Worm (Caenorhabditis elegans) whole organism, early embryonic: ENCODE data around the gene W03B1.9.

Experiments used
- B0310.2 ChIP-seq: sonication (generic microtip); optimal IDR thresholded peaks from 2 replicates; lab custom pipeline; 2016; ENCODE audit warnings: mild to moderate bottlenecking, missing genetic modification characterization, missing compliant biosample characterization
- aly-1 ChIP-seq: sonication (generic microtip); optimal IDR thresholded peaks from 2 replicates; lab custom pipeline; 2016; ENCODE audit warnings: missing genetic modification characterization, missing compliant biosample characterization
- ama-1 ChIP-seq: fragments of 150-350 bp; optimal IDR thresholded peaks from 2 replicates; lab custom pipeline; 2014
- ceh-13 ChIP-seq: fragments of 200-800 bp; sonication (Bioruptor generic); optimal IDR thresholded peaks from 2 replicates; lab custom pipeline; 2018; ENCODE audit warnings: mild to moderate bottlenecking, missing genetic modification characterization, missing compliant biosample characterization
- flt-1 ChIP-seq: fragments of 200-800 bp; sonication (Bioruptor generic); IDR thresholded peaks from 2 replicates; pipeline ENCODE4 v1.3.6; 2022; ENCODE audit warnings: missing genetic modification characterization, missing compliant biosample characterization
- hmbx-1 ChIP-seq: sonication (generic microtip); optimal IDR thresholded peaks from 2 replicates; lab custom pipeline; 2016; ENCODE audit warnings: mild to moderate bottlenecking, missing genetic modification characterization, missing compliant biosample characterization
- scrt-1 ChIP-seq: fragments of 200-800 bp; sonication (Bioruptor generic); IDR thresholded peaks from 2 replicates; pipeline ENCODE4 v1.3.6; 2022; ENCODE audit warnings: missing genetic modification characterization, missing compliant biosample characterization
- sea-1 ChIP-seq: fragments of 200-800 bp; sonication (Bioruptor generic); conservative IDR thresholded peaks from 2 replicates; pipeline ENCODE4 v1.3.6; 2022; ENCODE audit warnings: missing genetic modification characterization, missing compliant biosample characterization
- tbx-11 ChIP-seq: fragments of 200-800 bp; sonication (Bioruptor generic); IDR thresholded peaks from 2 replicates; pipeline ENCODE4 v1.3.6; 2022; ENCODE audit warnings: missing genetic modification characterization, missing compliant biosample characterization
- tbx-37 ChIP-seq: fragments of 200-800 bp; sonication (Bioruptor generic); conservative IDR thresholded peaks from 2 replicates; pipeline ENCODE4 v1.3.6; 2022; ENCODE audit warnings: missing genetic modification reagents, missing genetic modification characterization, missing compliant biosample characterization
- tra-4 ChIP-seq: sonication (generic microtip); optimal IDR thresholded peaks from 2 replicates; lab custom pipeline; 2017; ENCODE audit warnings: missing genetic modification characterization, missing compliant biosample characterization

- no peak for TF ChIP-seq ceh-13 (GFP tag; lab: Kevin White, UChicago)
- no peak for TF ChIP-seq tra-4 (tag; lab: Kevin White, UChicago)
- no peak for TF ChIP-seq scrt-1 (GFP tag; lab: Robert Waterston, UW)
- TF ChIP-seq tbx-37, result no peak
- no peak for TF ChIP-seq sea-1 (GFP tag; lab: Robert Waterston, UW)
- TF ChIP-seq B0310.2 (tag; lab: Kevin White, UChicago), result no peak
- TF ChIP-seq flt-1 (GFP tag; lab: Robert Waterston, UW), result no peak
- no peak for TF ChIP-seq tbx-11
- no peak for TF ChIP-seq ama-1 (lab: Kevin White, UChicago)
- no peak for TF ChIP-seq hmbx-1 (tag; lab: Kevin White, UChicago)
- no peak for TF ChIP-seq aly-1
These were observed 47.1 kb upstream of the W03B1.9 start for ce11 chrIV:4403870-4404269.
